Fruit fly (Drosophila melanogaster) whole organism, adult: ENCODE measurements around the gene Sbf.

Experiments used
- CG12768 ChIP-seq: fragments of 200-800 bp; sonication (Bioruptor generic); optimal IDR thresholded peaks from 2 replicates; lab custom pipeline; 2017; ENCODE audit warnings: missing biosample characterization, missing genetic modification characterization, mild to moderate bottlenecking, moderate library complexity, missing genetic modification reagents
- CG14711 ChIP-seq: fragments of 200-800 bp; sonication (Bioruptor generic); optimal IDR thresholded peaks from 2 replicates; lab custom pipeline; 2018; ENCODE audit warnings: missing biosample characterization, mild to moderate bottlenecking, missing genetic modification characterization, moderate library complexity
- CG33017 ChIP-seq: fragments of 200-800 bp; sonication (Bioruptor generic); optimal IDR thresholded peaks from 2 replicates; lab custom pipeline; 2018; ENCODE audit warnings: missing biosample characterization, mild to moderate bottlenecking, missing genetic modification characterization, moderate library complexity
- CG5204 ChIP-seq: fragments of 200-800 bp; sonication (Bioruptor generic); optimal IDR thresholded peaks from 2 replicates; lab custom pipeline; 2016; ENCODE audit warnings: missing biosample characterization, missing genetic modification characterization
- CG7045 ChIP-seq: fragments of 200-800 bp; sonication (Bioruptor generic); optimal IDR thresholded peaks from 2 replicates; lab custom pipeline; 2017; ENCODE audit warnings: missing biosample characterization, mild to moderate bottlenecking, missing genetic modification characterization
- Crg-1 ChIP-seq: fragments of 200-800 bp; sonication (Bioruptor generic); optimal IDR thresholded peaks from 2 replicates; lab custom pipeline; 2016; ENCODE audit warnings: missing biosample characterization, missing genetic modification characterization
- cic ChIP-seq: fragments of 200-800 bp; sonication (Bioruptor generic); optimal IDR thresholded peaks from 2 replicates; lab custom pipeline; 2017; ENCODE audit warnings: missing biosample characterization, mild to moderate bottlenecking, missing genetic modification characterization, moderate library complexity
- cnc ChIP-seq, 2 experiments: fragments of >200 bp; optimal IDR thresholded peaks; 2 replicates each; lab custom pipeline; 2017
- kay ChIP-seq: fragments of 200-800 bp; sonication (Bioruptor generic); peaks from one replicate; lab custom pipeline; 2016; ENCODE audit warnings: missing biosample characterization, missing genetic modification characterization, borderline replicate concordance
- pad ChIP-seq: fragments of 200-800 bp; sonication (Bioruptor generic); optimal IDR thresholded peaks from 3 replicates; lab custom pipeline; 2017; ENCODE audit warnings: missing biosample characterization, missing genetic modification characterization, mild to moderate bottlenecking, moderate library complexity, missing genetic modification reagents
- tj ChIP-seq: fragments of 200-800 bp; sonication (Bioruptor generic); optimal IDR thresholded peaks from 3 replicates; lab custom pipeline; 2017; ENCODE audit warnings: missing biosample characterization, mild to moderate bottlenecking, missing genetic modification characterization, moderate library complexity

DNA sequence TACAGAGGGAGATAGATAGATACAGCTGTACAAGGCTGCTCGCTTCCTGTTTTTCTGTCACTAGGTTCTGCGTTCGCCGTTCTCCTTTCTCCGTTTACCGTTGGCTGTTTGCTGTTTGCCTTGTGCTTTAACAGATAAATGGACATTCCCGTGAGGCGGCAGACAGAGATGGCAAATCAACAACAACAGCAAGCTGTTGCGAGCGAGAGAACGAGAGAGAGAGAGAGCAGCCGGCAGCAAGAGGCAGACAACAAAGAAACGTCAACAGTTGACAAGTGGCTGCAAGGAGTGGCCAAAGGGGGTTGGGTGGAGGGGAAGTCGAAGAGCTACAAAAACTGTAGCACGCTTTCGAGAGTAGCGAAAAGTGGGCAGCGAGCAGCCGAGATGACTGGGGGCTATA lies 36.7 kb upstream of the Sbf start:
- TF ChIP-seq Crg-1 (GFP tag; lab: Kevin White, UChicago) (no peak), CG12768 (no peak), kay (no peak), cic (GFP tag; lab: Kevin White, UChicago) (no peak), tj (no peak), CG14711 (tag; lab: Kevin White, UChicago) (no peak), CG7045 (GFP tag; lab: Kevin White, UChicago) (no peak), CG5204 (GFP tag; lab: Kevin White, UChicago) (no peak), pad (GFP tag; lab: Kevin White, UChicago) (no peak), CG33017 (tag; lab: Kevin White, UChicago) (no peak), cnc (optimal IDR thresholded peaks at IDR 0.05; lab: Kevin White, UChicago) (no peak)
